Worm (Caenorhabditis elegans): ENCODE measurements around the gene Y57G11C.14.
"Not testable (repeated sequence)": the region's sequence is repeated elsewhere in the genome, so short reads cannot be mapped to it uniquely, and the experiment has no call there.

Y57G11C.14 gene

DNA sequence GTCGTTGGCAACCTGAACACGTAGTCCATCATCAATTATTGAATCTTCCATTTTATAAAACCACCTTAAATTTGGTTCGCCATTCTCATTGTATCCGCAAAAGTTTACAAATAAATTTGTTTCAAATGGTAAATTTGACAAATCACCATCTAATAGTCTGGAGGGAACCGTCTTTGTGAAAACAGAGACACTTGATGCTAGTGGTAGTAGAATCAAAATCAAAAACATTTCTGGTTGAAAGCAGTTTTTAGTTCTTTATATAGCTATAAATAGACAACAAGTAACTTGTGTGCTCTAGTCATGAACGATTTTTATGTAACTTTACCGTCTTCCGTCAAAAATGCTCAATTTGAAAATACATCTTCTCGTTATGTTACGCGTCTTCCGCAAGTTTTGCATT lies 44.0 kb downstream of the Y57G11C.14 start, which contains the start of gene Y57G11C.20:
Gene Y57G11C.20, plus strand, starts transcription at position 301 of the 400 bp plus-strand sequence.
- TF ChIP-seq drap-1 (GFP tag; optimal IDR thresholded peaks at IDR 0.05); snpc-4 (tag; optimal IDR thresholded peaks at IDR 0.05); sptf-1 (tag; optimal IDR thresholded peaks at IDR 0.05): not testable (repeated sequence)
